Fruit fly (Drosophila melanogaster): ENCODE results near the gene CG15695.

The CG15695 gene

dm6 chr3R:20891495-20891894, 49.6 kb downstream of the CG15695 start:
- TF ChIP-seq bbx (GFP tag; IDR thresholded peaks at IDR 0.05; ENCODE audit: partially characterized antibody): peak; percentile 78
- peak; percentile 99 for TF ChIP-seq Bdp1 (GFP tag; optimal IDR thresholded peaks at IDR 0.05)
- peak in 1 of 2 experiments; percentile 9 for TF ChIP-seq Pdp1 (GFP tag; optimal IDR thresholded peaks at IDR 0.05)
- peak; percentile 17; the same call in 1 of the 2 replicates for TF ChIP-seq hbn (GFP tag; IDR thresholded peaks at IDR 0.05; ENCODE audit: partially characterized antibody)
- peak; percentile 78 for TF ChIP-seq CG16813 (GFP tag; IDR thresholded peaks at IDR 0.05; ENCODE audit: partially characterized antibody)
- no peak for TF ChIP-seq CG9609 (GFP tag; optimal IDR thresholded peaks at IDR 0.05)
- TF ChIP-seq nerfin-2 (GFP tag; IDR thresholded peaks at IDR 0.05; ENCODE audit: partially characterized antibody): peak; percentile 60; the same call in 1 of the 2 replicates
- TF ChIP-seq vvl (GFP tag; IDR thresholded peaks at IDR 0.05): peak; percentile 16; the same call in 1 of the 2 replicates
- peak; percentile 25 for TF ChIP-seq CG1832 (GFP tag; optimal IDR thresholded peaks at IDR 0.05)
- TF ChIP-seq mld (GFP tag; IDR thresholded peaks at IDR 0.05; ENCODE audit: partially characterized antibody): peak; percentile 75
- TF ChIP-seq HLH4C (GFP tag; IDR thresholded peaks at IDR 0.05; ENCODE audit: partially characterized antibody): peak; percentile 6; the same call in 1 of the 3 replicates
- TF ChIP-seq knrl (GFP tag; IDR thresholded peaks at IDR 0.05; ENCODE audit: partially characterized antibody): peak; percentile 38; the same call in 2 of the 3 replicates
- peak; percentile 40; the same call in 1 of the 2 replicates for TF ChIP-seq tna (GFP tag; IDR thresholded peaks at IDR 0.05; ENCODE audit: partially characterized antibody)
- no peak for TF ChIP-seq CG1792 (GFP tag; optimal IDR thresholded peaks at IDR 0.05)
- TF ChIP-seq CG34376 (GFP tag; optimal IDR thresholded peaks at IDR 0.05): no peak
- TF ChIP-seq amos (GFP tag; IDR thresholded peaks at IDR 0.05; ENCODE audit: partially characterized antibody): peak; percentile 81; the same call in 1 of the 2 replicates
- TF ChIP-seq Opbp (GFP tag; IDR thresholded peaks at IDR 0.05; ENCODE audit: partially characterized antibody): peak; percentile 88
- TF ChIP-seq abd-A (tag; optimal IDR thresholded peaks at IDR 0.05): peak; percentile 12
- no peak for TF ChIP-seq phol (tag; optimal IDR thresholded peaks at IDR 0.05)
- peak; percentile 56 for TF ChIP-seq sens (GFP tag)
- TF ChIP-seq cwo (GFP tag; optimal IDR thresholded peaks at IDR 0.05): no peak
- TF ChIP-seq ato (GFP tag; IDR thresholded peaks at IDR 0.05; ENCODE audit: partially characterized antibody): peak; percentile 67
- peak; percentile 83; the same call in 2 of the 3 replicates for TF ChIP-seq CG6791 (GFP tag; IDR thresholded peaks at IDR 0.05; ENCODE audit: partially characterized antibody)
- peak; percentile 27; the same call in 1 of the 2 replicates for TF ChIP-seq CG13287 (GFP tag; IDR thresholded peaks at IDR 0.05; ENCODE audit: partially characterized antibody)
- no peak for TF ChIP-seq Elba2 (GFP tag; optimal IDR thresholded peaks at IDR 0.05)
- TF ChIP-seq CG42726 (GFP tag; IDR thresholded peaks at IDR 0.05; ENCODE audit: partially characterized antibody): peak; percentile 80
- TF ChIP-seq CG2202 (tag; optimal IDR thresholded peaks at IDR 0.05): no peak
- TF ChIP-seq Bgb (GFP tag; IDR thresholded peaks at IDR 0.05; ENCODE audit: partially characterized antibody): peak; percentile 73
- no peak for TF ChIP-seq Meics (GFP tag; optimal IDR thresholded peaks at IDR 0.05)
- peak; percentile 53; the same call in 1 of the 3 replicates for TF ChIP-seq CG34224 (GFP tag; IDR thresholded peaks at IDR 0.05; ENCODE audit: partially characterized antibody)
- no peak for TF ChIP-seq CG16815 (GFP tag; optimal IDR thresholded peaks at IDR 0.05)
- TF ChIP-seq CG14860 (GFP tag; IDR thresholded peaks at IDR 0.05; ENCODE audit: partially characterized antibody): peak; percentile 46; the same call in 2 of the 3 replicates
